Fruit fly (Drosophila melanogaster): ENCODE data around the gene CG18749.

Gene CG18749

DNA sequence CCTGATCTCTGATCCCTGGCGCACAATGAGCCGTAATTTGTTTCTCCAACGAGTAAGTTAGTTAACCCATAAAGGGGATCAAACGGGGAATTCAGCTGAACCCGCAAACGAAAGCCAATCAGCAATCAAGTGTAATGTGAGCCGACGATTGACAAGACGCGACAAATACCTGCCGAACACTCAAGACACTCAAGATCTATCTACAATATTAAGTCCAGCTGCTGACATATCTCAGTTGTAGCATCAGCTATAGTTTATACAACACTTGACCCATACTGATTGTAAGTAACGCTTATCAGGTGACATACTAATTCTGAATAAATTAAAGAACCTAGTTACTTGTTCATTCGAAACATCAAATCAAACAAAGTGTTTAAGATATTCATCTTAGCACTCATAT is 16.5 kb upstream of the CG18749 start:
- TF ChIP-seq CG14711 (tag; optimal IDR thresholded peaks at IDR 0.05): no peak
- no peak for TF ChIP-seq kay (GFP tag; ENCODE audit: borderline replicate concordance)
- no peak for TF ChIP-seq Clk (GFP tag; optimal IDR thresholded peaks at IDR 0.05)
- TF ChIP-seq ovo (GFP tag; optimal IDR thresholded peaks at IDR 0.05): no peak
- no peak for TF ChIP-seq Crg-1 (GFP tag; optimal IDR thresholded peaks at IDR 0.05)

DNA sequence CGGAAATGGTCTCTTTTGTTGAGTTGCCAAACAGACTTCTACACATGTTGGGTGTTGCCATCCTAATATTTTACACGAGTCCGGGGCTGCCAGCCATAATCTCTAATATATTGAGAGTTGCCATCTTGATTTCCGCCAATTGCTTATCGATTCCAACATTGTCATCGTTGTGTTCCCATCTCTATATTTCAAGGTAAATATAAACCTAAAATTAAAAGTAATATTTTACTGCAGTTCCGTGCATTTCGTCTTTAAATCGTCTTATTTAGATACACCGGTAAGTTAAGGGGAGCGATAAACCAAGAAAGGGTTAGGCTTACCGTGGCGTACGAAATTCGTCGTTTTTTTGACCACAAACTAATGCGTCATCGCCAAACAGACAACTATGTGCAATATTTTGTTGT is 10.5 kb upstream of the CG18749 start, which contains the start of gene PolI:
Gene PolI (plus strand): TSS at position 138 of the 404 bp plus-strand sequence.
- peak; percentile 56 for TF ChIP-seq toe (GFP tag; optimal IDR thresholded peaks at IDR 0.05)
- TF ChIP-seq bab1 (GFP tag; optimal IDR thresholded peaks at IDR 0.05): peak; percentile 33
- TF ChIP-seq cic (GFP tag; optimal IDR thresholded peaks at IDR 0.05): no peak
- TF ChIP-seq CG33017 (tag; optimal IDR thresholded peaks at IDR 0.05): no peak
- peak; percentile 9 for TF ChIP-seq CG7101 (tag; optimal IDR thresholded peaks at IDR 0.05)
- TF ChIP-seq CG1620 (GFP tag; optimal IDR thresholded peaks at IDR 0.05): peak; percentile 48
- peak; percentile 20 for TF ChIP-seq pad (GFP tag; optimal IDR thresholded peaks at IDR 0.05)
- peak; percentile 12 for TF ChIP-seq CG5204 (GFP tag; optimal IDR thresholded peaks at IDR 0.05)
- peak; percentile 16 for TF ChIP-seq ovo (GFP tag; optimal IDR thresholded peaks at IDR 0.05)
- peak; percentile 8 for TF ChIP-seq CG7045 (GFP tag; optimal IDR thresholded peaks at IDR 0.05)
- TF ChIP-seq Mnt (GFP tag; optimal IDR thresholded peaks at IDR 0.05): peak; percentile 48
- TF ChIP-seq CG11617 (GFP tag; optimal IDR thresholded peaks at IDR 0.05): no peak
- peak; percentile 9 for TF ChIP-seq Hr96 (GFP tag; optimal IDR thresholded peaks at IDR 0.05)
- peak; percentile 94 for TF ChIP-seq kay (GFP tag; ENCODE audit: borderline replicate concordance)

DNA sequence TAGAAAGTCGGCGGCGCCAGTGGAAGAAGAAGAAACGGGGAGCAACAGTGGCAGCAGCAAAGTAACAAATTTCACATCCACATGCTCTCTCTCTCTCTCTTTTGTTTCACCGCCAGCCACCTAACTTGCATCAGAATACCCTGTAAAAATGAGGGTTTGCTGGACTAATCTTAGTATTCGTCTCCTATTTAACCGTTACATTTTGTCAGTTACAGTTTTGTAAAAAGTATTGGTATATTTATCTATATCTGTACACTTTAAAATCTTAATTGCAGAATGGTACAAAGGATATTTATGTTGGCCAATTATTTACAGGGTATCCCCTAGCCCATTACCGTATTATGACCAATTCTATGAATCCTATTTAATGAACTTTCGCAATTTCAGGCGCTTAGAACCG is 10.0 kb upstream of the CG18749 start:
- TF ChIP-seq CG14711 (tag; optimal IDR thresholded peaks at IDR 0.05): no peak
- TF ChIP-seq cic (GFP tag; optimal IDR thresholded peaks at IDR 0.05): no peak
- no peak for TF ChIP-seq bab1 (GFP tag; optimal IDR thresholded peaks at IDR 0.05)
- TF ChIP-seq Crg-1 (GFP tag; optimal IDR thresholded peaks at IDR 0.05): no peak
- no peak for TF ChIP-seq Mnt (GFP tag; optimal IDR thresholded peaks at IDR 0.05)
- TF ChIP-seq CG12768 (GFP tag; optimal IDR thresholded peaks at IDR 0.05): no peak
- TF ChIP-seq CG1620 (GFP tag; optimal IDR thresholded peaks at IDR 0.05): no peak
- TF ChIP-seq cnc (optimal IDR thresholded peaks at IDR 0.05): no peak
- TF ChIP-seq CG7045 (GFP tag; optimal IDR thresholded peaks at IDR 0.05): no peak
- TF ChIP-seq CG5204 (GFP tag; optimal IDR thresholded peaks at IDR 0.05): no peak
- no peak for TF ChIP-seq kay (GFP tag; ENCODE audit: borderline replicate concordance)
- TF ChIP-seq CG11617 (GFP tag; optimal IDR thresholded peaks at IDR 0.05): no peak
- TF ChIP-seq CG33017 (tag; optimal IDR thresholded peaks at IDR 0.05): no peak
- TF ChIP-seq CG7101 (tag; optimal IDR thresholded peaks at IDR 0.05): no peak
- TF ChIP-seq Clk (GFP tag; optimal IDR thresholded peaks at IDR 0.05): no peak
- no peak for TF ChIP-seq tj (GFP tag; optimal IDR thresholded peaks at IDR 0.05)

DNA sequence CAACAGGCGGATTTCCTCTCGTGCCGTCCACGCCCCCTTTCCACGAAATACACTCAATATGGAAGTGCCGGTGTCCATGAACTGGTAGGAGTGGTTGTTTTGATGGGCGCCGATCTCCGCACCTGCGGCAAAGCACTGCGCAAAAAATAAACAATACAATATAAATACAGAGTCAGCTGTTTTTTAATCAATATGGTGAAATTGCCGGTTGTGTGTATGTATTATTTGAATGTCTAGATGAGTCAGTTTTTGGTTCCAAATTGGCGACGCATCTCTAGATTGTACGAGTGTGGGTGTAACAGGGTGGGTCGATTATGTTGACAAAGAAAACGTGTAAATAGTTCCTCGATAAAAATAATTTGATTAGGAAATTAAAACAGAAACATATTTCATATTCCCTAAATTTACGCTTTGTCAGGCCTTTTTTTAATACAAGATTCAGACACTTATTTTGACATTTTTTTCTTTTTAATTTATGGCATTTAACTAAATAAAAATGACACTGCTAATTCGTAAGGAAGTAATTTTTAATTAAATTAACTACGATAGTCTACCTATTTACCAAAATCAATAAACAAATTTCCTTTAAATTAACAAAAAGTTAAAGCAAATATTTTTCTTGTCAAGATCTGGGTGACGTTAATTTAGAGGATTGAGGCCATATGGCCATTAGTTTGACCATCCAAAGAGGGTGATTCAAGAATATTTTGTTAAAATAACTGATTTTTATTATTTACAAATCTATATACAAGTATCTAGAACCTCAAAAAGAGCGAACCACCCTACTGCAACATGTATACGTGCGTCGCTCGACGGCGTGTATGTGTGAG is 4.2 kb upstream of the CG18749 start:
- TF ChIP-seq CG5204 (GFP tag; optimal IDR thresholded peaks at IDR 0.05): peak; percentile 93
- peak; percentile 90 for TF ChIP-seq toe (GFP tag; optimal IDR thresholded peaks at IDR 0.05)
- peak; percentile 87 for TF ChIP-seq CG7101 (tag; optimal IDR thresholded peaks at IDR 0.05)
- TF ChIP-seq CG33017 (tag; optimal IDR thresholded peaks at IDR 0.05): peak; percentile 85
- peak; percentile 75 for TF ChIP-seq pad (GFP tag; optimal IDR thresholded peaks at IDR 0.05)
- peak; percentile 86 for TF ChIP-seq bab1 (GFP tag; optimal IDR thresholded peaks at IDR 0.05)
- peak; percentile 60 for TF ChIP-seq ovo (GFP tag; optimal IDR thresholded peaks at IDR 0.05)
- peak; percentile 73 for TF ChIP-seq CG14711 (tag; optimal IDR thresholded peaks at IDR 0.05)
- TF ChIP-seq CG11617 (GFP tag; optimal IDR thresholded peaks at IDR 0.05): peak; percentile 97
- peak; percentile 36 for TF ChIP-seq cic (GFP tag; optimal IDR thresholded peaks at IDR 0.05)
- peak; percentile 67 for TF ChIP-seq CG1620 (GFP tag; optimal IDR thresholded peaks at IDR 0.05)
- peak; percentile 80 for TF ChIP-seq Clk (GFP tag; optimal IDR thresholded peaks at IDR 0.05)
- TF ChIP-seq Mnt (GFP tag; optimal IDR thresholded peaks at IDR 0.05): peak; percentile 53
- no peak for TF ChIP-seq cnc (optimal IDR thresholded peaks at IDR 0.05)
- TF ChIP-seq kay (GFP tag; ENCODE audit: borderline replicate concordance): peak; percentile 99
- TF ChIP-seq CG12768 (GFP tag; optimal IDR thresholded peaks at IDR 0.05): peak; percentile 94
- TF ChIP-seq Hr96 (GFP tag; optimal IDR thresholded peaks at IDR 0.05): peak; percentile 89
- peak; percentile 92 for TF ChIP-seq CG7045 (GFP tag; optimal IDR thresholded peaks at IDR 0.05)
- peak; percentile 80 for TF ChIP-seq tj (GFP tag; optimal IDR thresholded peaks at IDR 0.05)
- peak; percentile 80 for TF ChIP-seq Crg-1 (GFP tag; optimal IDR thresholded peaks at IDR 0.05)

DNA sequence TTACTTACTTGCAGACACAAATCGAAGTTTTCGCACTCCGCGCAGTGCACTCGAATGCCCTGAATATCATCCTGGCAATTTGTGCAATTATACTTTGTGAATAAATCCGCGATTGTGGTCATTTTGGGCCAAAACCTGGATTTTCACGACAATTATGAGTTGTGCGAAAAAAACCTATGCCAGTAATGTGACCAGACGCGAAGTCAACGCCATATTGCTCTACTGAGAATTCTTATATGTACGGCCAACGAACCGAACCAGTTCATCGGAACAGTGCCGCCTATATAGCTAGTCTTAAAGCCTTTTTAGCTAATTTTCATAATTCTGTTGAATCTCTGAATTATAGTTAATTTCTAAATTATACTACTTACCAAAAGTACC is 3.6 kb upstream of the CG18749 start, which contains the start of gene Ada2b:
Gene Ada2b (minus strand): TSS at position 214 of the 381 bp plus-strand sequence.
- peak; percentile 33 for TF ChIP-seq Mnt (GFP tag; optimal IDR thresholded peaks at IDR 0.05)
- TF ChIP-seq cic (GFP tag; optimal IDR thresholded peaks at IDR 0.05): no peak

DNA sequence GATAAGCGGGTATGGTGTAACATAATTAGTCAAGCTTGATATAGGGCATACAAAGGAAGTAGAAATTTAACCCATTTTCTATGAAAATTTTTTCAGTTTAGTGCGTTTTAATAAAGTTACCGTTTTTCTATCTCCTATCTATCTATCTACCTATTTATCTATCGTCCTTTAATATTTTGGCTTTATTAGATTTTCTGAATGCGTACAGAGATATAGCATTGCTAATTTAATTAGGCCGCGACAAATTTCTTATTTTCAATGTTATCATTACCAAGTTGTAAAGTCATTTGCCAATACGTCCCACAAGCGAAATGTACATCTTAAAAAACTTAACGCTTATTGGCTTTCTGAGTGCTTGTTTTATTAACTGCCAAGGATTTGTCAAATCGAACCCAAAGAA is 4.3 kb downstream of the CG18749 start, which contains the start of gene CG15864:
Gene CG15864 (plus strand): TSS at position 301 of the 400 bp plus-strand sequence.
- TF ChIP-seq cic (GFP tag; optimal IDR thresholded peaks at IDR 0.05): no peak
- no peak for TF ChIP-seq tj (GFP tag; optimal IDR thresholded peaks at IDR 0.05)
- no peak for TF ChIP-seq ovo (GFP tag; optimal IDR thresholded peaks at IDR 0.05)
- TF ChIP-seq kay (GFP tag; ENCODE audit: borderline replicate concordance): no peak
- no peak for TF ChIP-seq cnc (optimal IDR thresholded peaks at IDR 0.05)
- TF ChIP-seq CG5204 (GFP tag; optimal IDR thresholded peaks at IDR 0.05): no peak
- no peak for TF ChIP-seq Crg-1 (GFP tag; optimal IDR thresholded peaks at IDR 0.05)
- TF ChIP-seq CG7045 (GFP tag; optimal IDR thresholded peaks at IDR 0.05): no peak
- TF ChIP-seq Clk (GFP tag; optimal IDR thresholded peaks at IDR 0.05): no peak
- TF ChIP-seq CG14711 (tag; optimal IDR thresholded peaks at IDR 0.05): no peak
- no peak for TF ChIP-seq pad (GFP tag; optimal IDR thresholded peaks at IDR 0.05)
- TF ChIP-seq bab1 (GFP tag; optimal IDR thresholded peaks at IDR 0.05): no peak
- TF ChIP-seq toe (GFP tag; optimal IDR thresholded peaks at IDR 0.05): no peak
- TF ChIP-seq CG33017 (tag; optimal IDR thresholded peaks at IDR 0.05): no peak

Data from whole organism, adult.